Fruit fly (Drosophila melanogaster) whole organism, embryonic: Measurements from ENCODE around the gene CG2278.
A peak's percentile ranks its signal among the peaks of the same experiment; 100 is the strongest.

Experiments used
- CG10462 ChIP-seq: fragments of 200-800 bp; sonication (Bioruptor generic); optimal IDR thresholded peaks from 2 replicates; lab custom pipeline; 2016; ENCODE audit warnings: missing biosample characterization, missing genetic modification characterization
- CG12769 ChIP-seq: fragments of 200-800 bp; sonication (Bioruptor generic); optimal IDR thresholded peaks from 2 replicates; lab custom pipeline; 2019; ENCODE audit warnings: missing biosample characterization, mild to moderate bottlenecking, missing genetic modification characterization, moderate library complexity
- CG13775 ChIP-seq: fragments of 200-800 bp; sonication (Bioruptor generic); optimal IDR thresholded peaks from 3 replicates; lab custom pipeline; 2017; ENCODE audit warnings: missing biosample characterization, mild to moderate bottlenecking, missing genetic modification characterization
- CG14014 ChIP-seq: fragments of 200-800 bp; sonication (Bioruptor generic); IDR thresholded peaks from 2 replicates; pipeline ENCODE4 v1.3.6; 2022; ENCODE audit warnings: missing biosample characterization, missing genetic modification characterization
- CG15269 ChIP-seq: fragments of 200-800 bp; sonication (Bioruptor generic); optimal IDR thresholded peaks from 2 replicates; lab custom pipeline; 2018; ENCODE audit warnings: missing biosample characterization, mild to moderate bottlenecking, missing genetic modification characterization, moderate library complexity
- CG15479 ChIP-seq: fragments of 200-800 bp; sonication (Bioruptor generic); optimal IDR thresholded peaks from 3 replicates; lab custom pipeline; 2019; ENCODE audit warnings: missing biosample characterization, mild to moderate bottlenecking, missing genetic modification characterization, moderate library complexity
- CG17385 ChIP-seq: fragments of 200-800 bp; sonication (Bioruptor generic); optimal IDR thresholded peaks from 3 replicates; lab custom pipeline; 2018; ENCODE audit warnings: missing biosample characterization, mild to moderate bottlenecking, missing genetic modification characterization
- CG1832 ChIP-seq: fragments of 200-800 bp; sonication (Bioruptor generic); optimal IDR thresholded peaks from 2 replicates; lab custom pipeline; 2017; ENCODE audit warnings: missing biosample characterization, mild to moderate bottlenecking, missing genetic modification characterization, inconsistent platforms
- CG2199 ChIP-seq: fragments of 200-800 bp; sonication (Bioruptor generic); IDR thresholded peaks from 3 replicates; pipeline ENCODE4 v1.3.6; 2022; ENCODE audit warnings: missing biosample characterization, missing genetic modification characterization
- CG2202 ChIP-seq: fragments of 200-800 bp; sonication (Bioruptor generic); optimal IDR thresholded peaks from 2 replicates; lab custom pipeline; 2018; ENCODE audit warnings: missing biosample characterization, mild to moderate bottlenecking, missing genetic modification characterization
- CG31388 ChIP-seq: fragments of 200-800 bp; sonication (Bioruptor generic); optimal IDR thresholded peaks from 2 replicates; lab custom pipeline; 2016; ENCODE audit warnings: missing biosample characterization, missing genetic modification characterization
- CG3281 ChIP-seq: fragments of 200-800 bp; sonication (Bioruptor generic); optimal IDR thresholded peaks from 3 replicates; lab custom pipeline; 2017; ENCODE audit warnings: missing biosample characterization, mild to moderate bottlenecking, missing genetic modification characterization
- CG4360 ChIP-seq: fragments of 200-800 bp; sonication (Bioruptor generic); IDR thresholded peaks from 2 replicates; pipeline ENCODE4 v1.3.6; 2022; ENCODE audit warnings: missing biosample characterization, missing genetic modification characterization
- CG4424 ChIP-seq: fragments of 200-800 bp; sonication (Bioruptor generic); optimal IDR thresholded peaks from 3 replicates; lab custom pipeline; 2016; ENCODE audit warnings: missing biosample characterization, missing genetic modification characterization
- CG8924 ChIP-seq: fragments of 200-800 bp; optimal IDR thresholded peaks from 3 replicates; lab custom pipeline; 2019; ENCODE audit warnings: missing biosample characterization, mild to moderate bottlenecking, missing genetic modification characterization, moderate library complexity
- CG9437 ChIP-seq: fragments of 200-800 bp; sonication (Bioruptor generic); optimal IDR thresholded peaks from 2 replicates; lab custom pipeline; 2018; ENCODE audit warnings: missing biosample characterization, mild to moderate bottlenecking, missing genetic modification characterization
- CHES-1-like ChIP-seq: fragments of 200-800 bp; sonication (Bioruptor generic); optimal IDR thresholded peaks from 2 replicates; lab custom pipeline; 2016; ENCODE audit warnings: missing biosample characterization, missing genetic modification characterization
- Camta ChIP-seq: fragments of 200-800 bp; sonication (Bioruptor generic); optimal IDR thresholded peaks from 2 replicates; lab custom pipeline; 2016; ENCODE audit warnings: missing biosample characterization, missing genetic modification characterization
- Chrac-16 ChIP-seq: fragments of 200-800 bp; sonication (Bioruptor generic); optimal IDR thresholded peaks from 3 replicates; lab custom pipeline; 2016; ENCODE audit warnings: missing biosample characterization, missing genetic modification characterization
- D19B ChIP-seq: fragments of 200-800 bp; sonication (Bioruptor generic); optimal IDR thresholded peaks from 2 replicates; lab custom pipeline; 2017; ENCODE audit warnings: missing biosample characterization, mild to moderate bottlenecking, missing genetic modification characterization
- H15 ChIP-seq: fragments of 200-800 bp; sonication (Bioruptor generic); IDR thresholded peaks from 3 replicates; pipeline ENCODE4 v1.3.6; 2022; ENCODE audit warnings: missing biosample characterization, missing genetic modification characterization
- Rx ChIP-seq: fragments of 200-800 bp; sonication (Bioruptor generic); IDR thresholded peaks from 2 replicates; pipeline ENCODE4 v1.3.6; 2022; ENCODE audit warnings: missing biosample characterization, missing genetic modification characterization
- Ssrp ChIP-seq: fragments of 200-800 bp; sonication (Bioruptor generic); optimal IDR thresholded peaks from 2 replicates; lab custom pipeline; 2018; ENCODE audit warnings: missing biosample characterization, mild to moderate bottlenecking, missing genetic modification characterization, moderate library complexity
- Trl ChIP-seq, 3 experiments: fragments of >200 bp in 2 of 3; fragments of 200-800 bp in 1 of 3; sonication (Bioruptor generic) in 1 of 3; optimal IDR thresholded peaks; 2 replicates in 1 of 3; 3 replicates in 2 of 3; lab custom pipeline; 2016 to 2017; ENCODE audit warnings: missing biosample characterization in 1 of 3, missing genetic modification characterization in 1 of 3
- amos ChIP-seq: fragments of 200-800 bp; sonication (Bioruptor generic); IDR thresholded peaks from 2 replicates; pipeline ENCODE4 v1.3.6; 2022; ENCODE audit warnings: missing biosample characterization, missing genetic modification characterization; ENCODE audit not compliant: partially characterized antibody
- br ChIP-seq: fragments of >200 bp; optimal IDR thresholded peaks from 2 replicates; lab custom pipeline; 2017
- cad ChIP-seq: fragments of >200 bp; optimal IDR thresholded peaks from 2 replicates; lab custom pipeline; 2017; ENCODE audit warnings: missing biosample characterization, missing genetic modification characterization
- cg ChIP-seq: fragments of 200-800 bp; sonication (Bioruptor generic); optimal IDR thresholded peaks from 3 replicates; lab custom pipeline; 2019; ENCODE audit warnings: missing biosample characterization, mild to moderate bottlenecking, missing genetic modification characterization, moderate library complexity
- corto ChIP-seq: fragments of 200-800 bp; sonication (Bioruptor generic); optimal IDR thresholded peaks from 2 replicates; lab custom pipeline; 2016; ENCODE audit warnings: missing biosample characterization, mild to moderate bottlenecking, missing genetic modification characterization, moderate library complexity
- gem ChIP-seq: fragments of 200-800 bp; sonication (Bioruptor generic); optimal IDR thresholded peaks from 2 replicates; lab custom pipeline; 2019; ENCODE audit warnings: missing biosample characterization, mild to moderate bottlenecking, missing genetic modification characterization, moderate library complexity
- hbn ChIP-seq: fragments of 200-800 bp; sonication (Bioruptor generic); IDR thresholded peaks from 2 replicates; pipeline ENCODE4 v1.3.6; 2022; ENCODE audit warnings: missing biosample characterization, missing genetic modification characterization; ENCODE audit not compliant: partially characterized antibody
- jigr1 ChIP-seq: fragments of 200-800 bp; sonication (Bioruptor generic); IDR thresholded peaks from 3 replicates; pipeline ENCODE4 v1.3.6; 2022; ENCODE audit warnings: missing biosample characterization, missing genetic modification characterization
- kni ChIP-seq: fragments of 200-800 bp; sonication (Bioruptor generic); optimal IDR thresholded peaks from 3 replicates; lab custom pipeline; 2017; ENCODE audit warnings: mild to moderate bottlenecking, missing biosample characterization, missing genetic modification reagents, missing genetic modification characterization
- lola ChIP-seq, 3 experiments: fragments of >200 bp in 2 of 3; fragments of 200-800 bp in 1 of 3; sonication (Bioruptor generic) in 1 of 3; optimal IDR thresholded peaks; 2 replicates each; lab custom pipeline; 2017 to 2019; ENCODE audit warnings: missing biosample characterization in 3 of 3, missing genetic modification characterization in 3 of 3, mild to moderate bottlenecking in 1 of 3, moderate library complexity in 1 of 3
- nom ChIP-seq: fragments of 200-800 bp; sonication (Bioruptor generic); optimal IDR thresholded peaks from 2 replicates; lab custom pipeline; 2017; ENCODE audit warnings: missing biosample characterization, missing genetic modification characterization, mild to moderate bottlenecking, moderate library complexity, missing genetic modification reagents
- sens ChIP-seq: fragments of 200-800 bp; sonication (Bioruptor generic); peaks from one replicate; lab custom pipeline; 2016; ENCODE audit warnings: missing biosample characterization, missing genetic modification characterization
- sna ChIP-seq: fragments of 200-800 bp; sonication (Bioruptor generic); IDR thresholded peaks from 2 replicates; pipeline ENCODE4 v1.3.6; 2022; ENCODE audit warnings: missing biosample characterization, missing genetic modification characterization; ENCODE audit not compliant: partially characterized antibody
- sqz ChIP-seq: fragments of 200-800 bp; sonication (Bioruptor generic); optimal IDR thresholded peaks from 3 replicates; lab custom pipeline; 2018; ENCODE audit warnings: missing biosample characterization, mild to moderate bottlenecking, missing genetic modification characterization
- stwl ChIP-seq: fragments of 200-800 bp; sonication (Bioruptor generic); optimal IDR thresholded peaks from 3 replicates; lab custom pipeline; 2018; ENCODE audit warnings: missing biosample characterization, mild to moderate bottlenecking, missing genetic modification characterization, moderate library complexity
- tgo ChIP-seq: fragments of 200-800 bp; sonication (Bioruptor generic); IDR thresholded peaks from 3 replicates; pipeline ENCODE4 v1.3.6; 2022; ENCODE audit warnings: missing biosample characterization, missing genetic modification characterization
- yki ChIP-seq: fragments of >200 bp; optimal IDR thresholded peaks from 3 replicates; lab custom pipeline; 2018
- z ChIP-seq: fragments of 200-800 bp; sonication (Bioruptor generic); IDR thresholded peaks from 3 replicates; pipeline ENCODE4 v1.3.6; 2022; ENCODE audit warnings: missing biosample characterization, missing genetic modification characterization
- zen ChIP-seq: fragments of 200-800 bp; sonication (Bioruptor generic); optimal IDR thresholded peaks from 3 replicates; lab custom pipeline; 2018; ENCODE audit warnings: missing biosample characterization, mild to moderate bottlenecking, missing genetic modification characterization, moderate library complexity

CG2278 gene

DNA sequence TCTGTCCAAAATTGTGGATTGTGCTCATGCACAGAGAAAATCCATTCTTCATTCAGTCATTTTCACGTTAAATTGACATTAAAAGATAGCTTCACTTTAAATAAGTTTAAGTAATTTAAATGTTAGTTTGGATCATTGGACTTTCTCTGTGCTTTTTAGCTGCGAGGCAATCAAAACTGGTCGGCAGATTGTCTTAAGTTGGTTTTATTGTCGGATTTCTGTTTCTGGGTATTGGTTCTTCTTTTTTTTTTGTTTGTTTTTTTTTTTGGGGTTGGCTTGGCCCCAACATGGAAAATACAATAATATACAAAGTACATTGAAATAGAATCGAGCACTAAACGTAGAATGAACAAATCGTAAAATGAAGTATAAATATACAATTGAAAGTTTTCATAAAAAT, at the start of gene CG2278:
Gene CG2278 (minus strand): TSS at position 101 of the 400 bp plus-strand sequence.
- TF ChIP-seq CG12769 (tag; lab: Kevin White, UChicago) (no peak), CG1832 (GFP tag; lab: Kevin White, UChicago) (no peak), tgo (GFP tag; lab: Robert Waterston, UW) (no peak), CG14014 (GFP tag; lab: Robert Waterston, UW) (no peak), CG15269 (no peak), CG2202 (tag; lab: Kevin White, UChicago) (no peak), corto (no peak), Ssrp (tag; lab: Kevin White, UChicago) (no peak), cad (no peak), CHES-1-like (GFP tag; lab: Kevin White, UChicago) (no peak), D19B (GFP tag; lab: Kevin White, UChicago) (no peak), Chrac-16 (GFP tag; lab: Kevin White, UChicago) (no peak), Camta (GFP tag; lab: Kevin White, UChicago) (no peak), CG31388 (GFP tag; lab: Kevin White, UChicago) (no peak), hbn (no peak), CG3281 (GFP tag; lab: Kevin White, UChicago) (no peak)

DNA sequence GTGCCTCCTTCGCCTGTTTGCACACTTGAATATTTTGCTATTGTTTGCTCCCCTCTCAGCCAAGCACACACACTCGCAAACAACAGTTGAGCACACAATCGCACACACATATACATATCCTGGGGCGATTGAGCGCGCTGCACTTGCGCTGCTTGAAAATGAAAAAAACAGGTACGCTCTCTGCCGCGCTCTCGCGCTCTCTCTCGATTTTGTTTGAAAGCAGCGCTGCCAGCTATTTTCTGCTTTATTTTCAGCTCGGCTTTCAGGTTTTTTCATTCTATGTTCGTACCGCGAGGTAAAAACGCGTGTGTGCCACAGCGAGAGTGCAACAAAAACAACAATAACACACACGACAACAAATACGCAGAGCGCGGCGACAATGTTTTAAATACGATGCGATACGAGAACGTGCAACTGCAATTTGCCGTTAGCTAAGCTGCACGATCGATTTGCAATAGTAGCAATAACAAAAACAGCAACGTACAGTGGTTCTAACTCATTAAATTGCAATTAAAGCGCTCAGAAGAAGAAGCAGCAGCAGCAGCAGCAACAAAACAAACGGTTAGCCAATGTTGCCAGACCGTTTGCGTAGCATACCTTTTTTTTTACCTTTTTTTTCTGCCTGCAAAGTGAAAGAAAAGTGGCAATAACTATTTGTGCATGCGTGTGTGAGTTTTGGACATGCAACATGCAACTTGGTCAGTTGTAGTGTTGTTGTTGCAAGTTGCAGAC, 46.0 kb upstream of the CG2278 start:
- TF ChIP-seq br (lab: Kevin White, UChicago) (no peak), sens (GFP tag; lab: Kevin White, UChicago) (peak; percentile 65), CG4360 (GFP tag; lab: Robert Waterston, UW) (peak; percentile 69), kni (peak; percentile 57), H15 (GFP tag; lab: Robert Waterston, UW) (no peak), yki (lab: Kevin White, UChicago) (peak; percentile 57), CG2199 (GFP tag; lab: Robert Waterston, UW) (0 out of 3 replicates have a peak, but pooled peaks have one; percentile 35), z (GFP tag; lab: Robert Waterston, UW) (peak; percentile 45; the same call in 1 of the 3 replicates), CG8924 (tag; lab: Kevin White, UChicago) (peak; percentile 8), CG9437 (GFP tag; lab: Kevin White, UChicago) (no peak), gem (no peak), sna (GFP tag; lab: Robert Waterston, UW) (0 out of 2 replicates have a peak, but pooled peaks have one; percentile 14), cg (GFP tag; lab: Kevin White, UChicago) (peak; percentile 66), Rx (GFP tag; lab: Robert Waterston, UW) (no peak), nom (GFP tag; lab: Kevin White, UChicago) (peak; percentile 7), lola (GFP tag; optimal IDR thresholded peaks at IDR 0.05; lab: Kevin White, UChicago) (no peak), jigr1 (no peak), zen (tag; lab: Kevin White, UChicago) (peak; percentile 94), sqz (peak; percentile 67), CG17385 (GFP tag; lab: Kevin White, UChicago) (peak; percentile 63), CG15479 (peak; percentile 99), amos (0 out of 2 replicates have a peak, but pooled peaks have one; percentile 4), CG13775 (GFP tag; lab: Kevin White, UChicago) (no peak), stwl (tag; lab: Kevin White, UChicago) (peak; percentile 11), Trl (optimal IDR thresholded peaks at IDR 0.05; lab: Kevin White, UChicago) (peak; percentile 39 to 83), Trl (GFP tag; optimal IDR thresholded peaks at IDR 0.05; lab: Kevin White, UChicago) (no peak), CG10462 (GFP tag; lab: Kevin White, UChicago) (no peak), CG4424 (GFP tag; lab: Kevin White, UChicago) (no peak)
